Worm (Caenorhabditis elegans) whole organism, L1 larva: ENCODE data around the gene sma-5.

ENCODE experiments used
- C04F5.9 ChIP-seq: sonication (generic microtip); optimal IDR thresholded peaks from 2 replicates; lab custom pipeline; 2016; ENCODE audit warnings: missing genetic modification characterization, missing compliant biosample characterization
- C16A3.4 ChIP-seq: fragments of 150-350 bp; optimal IDR thresholded peaks from 2 replicates; lab custom pipeline; 2014; ENCODE audit warnings: missing biosample characterization, missing genetic modification characterization
- C34B4.2 ChIP-seq: sonication (generic microtip); optimal IDR thresholded peaks from 2 replicates; lab custom pipeline; 2017; ENCODE audit warnings: mild to moderate bottlenecking, missing genetic modification characterization, missing compliant biosample characterization
- Y116A8C.19 ChIP-seq: sonication (generic microtip); optimal IDR thresholded peaks from 2 replicates; lab custom pipeline; 2016; ENCODE audit warnings: missing compliant biosample characterization, missing genetic modification characterization, borderline replicate concordance
- aly-2 ChIP-seq: fragments of 150-350 bp; optimal IDR thresholded peaks from 2 replicates; lab custom pipeline; 2014; ENCODE audit warnings: missing biosample characterization, missing genetic modification characterization
- blmp-1 ChIP-seq: fragments of 150-350 bp; optimal IDR thresholded peaks from 2 replicates; lab custom pipeline; 2014; ENCODE audit warnings: missing biosample characterization, missing genetic modification characterization
- ceh-63 ChIP-seq: fragments of 200-800 bp; sonication (Bioruptor generic); optimal IDR thresholded peaks from 2 replicates; lab custom pipeline; 2018; ENCODE audit warnings: mild to moderate bottlenecking, missing genetic modification characterization, missing compliant biosample characterization
- ceh-82 ChIP-seq, 3 experiments: fragments of 150-350 bp in 1 of 3; sonication (generic microtip) in 2 of 3; optimal IDR thresholded peaks; 2 replicates each; lab custom pipeline; 2014 to 2017; ENCODE audit warnings: missing biosample characterization in 3 of 3, missing genetic modification characterization in 3 of 3
- ceh-90 ChIP-seq: sonication (generic microtip); optimal IDR thresholded peaks from 2 replicates; lab custom pipeline; 2016; ENCODE audit warnings: missing genetic modification characterization, missing compliant biosample characterization
- dpl-1 ChIP-seq, 3 experiments: fragments of 150-350 bp in 2 of 3; sonication (generic microtip) in 1 of 3; optimal IDR thresholded peaks; 2 replicates each; lab custom pipeline; 2014 to 2017; ENCODE audit warnings: missing biosample characterization in 3 of 3, missing genetic modification characterization in 3 of 3, missing genetic modification reagents in 3 of 3
- dsc-1 ChIP-seq: sonication (generic microtip); optimal IDR thresholded peaks from 2 replicates; lab custom pipeline; 2016; ENCODE audit warnings: mild to moderate bottlenecking, missing genetic modification characterization, missing compliant biosample characterization
- efl-1 ChIP-seq, 4 experiments: fragments of 150-350 bp; optimal IDR thresholded peaks in 3 of 4; peaks in 1 of 4; 1 replicate in 1 of 4; 2 replicates in 3 of 4; lab custom pipeline; 2014; ENCODE audit warnings: missing biosample characterization in 2 of 4, missing genetic modification characterization in 2 of 4, missing genetic modification reagents in 2 of 4
- efl-3 ChIP-seq: fragments of 200-800 bp; sonication (Bioruptor generic); optimal IDR thresholded peaks from 2 replicates; lab custom pipeline; 2018; ENCODE audit warnings: mild to moderate bottlenecking, missing genetic modification characterization, missing compliant biosample characterization
- ets-5 ChIP-seq: fragments of 200-800 bp; sonication (Bioruptor generic); IDR thresholded peaks from 2 replicates; pipeline ENCODE4 v1.3.6; 2022; ENCODE audit warnings: missing genetic modification characterization, missing compliant biosample characterization
- fkh-10 ChIP-seq: sonication (generic microtip); optimal IDR thresholded peaks from 2 replicates; lab custom pipeline; 2017; ENCODE audit warnings: missing biosample characterization, missing genetic modification reagents, missing genetic modification characterization
- hlh-17 ChIP-seq: fragments of 200-800 bp; sonication (Bioruptor generic); optimal IDR thresholded peaks from 2 replicates; lab custom pipeline; 2018; ENCODE audit warnings: missing genetic modification characterization, mild to moderate bottlenecking, missing compliant biosample characterization, moderate library complexity, borderline replicate concordance
- irx-1 ChIP-seq: sonication (generic microtip); optimal IDR thresholded peaks from 2 replicates; lab custom pipeline; 2016; ENCODE audit warnings: missing genetic modification characterization, missing compliant biosample characterization
- isw-1 ChIP-seq: fragments of 200-800 bp; sonication (Bioruptor generic); IDR thresholded peaks from 2 replicates; pipeline ENCODE4 v1.3.6; 2022; ENCODE audit warnings: missing genetic modification characterization, missing compliant biosample characterization
- jun-1 ChIP-seq: fragments of 150-350 bp; optimal IDR thresholded peaks from 2 replicates; lab custom pipeline; 2014; ENCODE audit warnings: missing biosample characterization, missing genetic modification reagents, missing genetic modification characterization
- lin-13 ChIP-seq: fragments of 150-350 bp; optimal IDR thresholded peaks from 2 replicates; lab custom pipeline; 2014; ENCODE audit warnings: missing biosample characterization, missing genetic modification reagents, missing genetic modification characterization
- lin-35 ChIP-seq, 2 experiments: fragments of 150-350 bp; optimal IDR thresholded peaks; 2 replicates each; lab custom pipeline; 2014; ENCODE audit warnings: missing biosample characterization in 2 of 2, missing genetic modification characterization in 2 of 2, missing genetic modification reagents in 2 of 2
- mdl-1 ChIP-seq, 2 experiments: fragments of 150-350 bp; optimal IDR thresholded peaks; 2 replicates each; lab custom pipeline; 2014 to 2017; ENCODE audit warnings: missing biosample characterization in 2 of 2, missing genetic modification characterization in 2 of 2, inconsistent platforms in 1 of 2
- mef-2 ChIP-seq: fragments of 150-350 bp; optimal IDR thresholded peaks from 2 replicates; lab custom pipeline; 2014; ENCODE audit warnings: missing biosample characterization, missing genetic modification characterization
- mep-1 ChIP-seq: fragments of 150-350 bp; optimal IDR thresholded peaks from 2 replicates; lab custom pipeline; 2014; ENCODE audit warnings: missing biosample characterization, missing genetic modification characterization
- nhr-237 ChIP-seq: fragments of 150-350 bp; optimal IDR thresholded peaks from 2 replicates; lab custom pipeline; 2014; ENCODE audit warnings: missing biosample characterization, missing genetic modification characterization
- nhr-71 ChIP-seq: sonication (generic microtip); optimal IDR thresholded peaks from 2 replicates; lab custom pipeline; 2016; ENCODE audit warnings: mild to moderate bottlenecking, missing genetic modification characterization, moderate library complexity, missing compliant biosample characterization
- nhr-85 ChIP-seq: sonication (generic microtip); peaks from one replicate; lab custom pipeline; 2016; ENCODE audit warnings: missing genetic modification characterization, inconsistent platforms, missing compliant biosample characterization
- pqm-1 ChIP-seq: sonication (generic microtip); optimal IDR thresholded peaks from 3 replicates; lab custom pipeline; 2017; ENCODE audit warnings: missing biosample characterization, missing genetic modification characterization
- rnt-1 ChIP-seq: sonication (generic microtip); optimal IDR thresholded peaks from 2 replicates; lab custom pipeline; 2016; ENCODE audit warnings: mild to moderate bottlenecking, missing genetic modification characterization, moderate library complexity, missing compliant biosample characterization
- sup-37 ChIP-seq: fragments of 200-800 bp; sonication (Bioruptor generic); optimal IDR thresholded peaks from 2 replicates; lab custom pipeline; 2018; ENCODE audit warnings: mild to moderate bottlenecking, missing genetic modification characterization, missing compliant biosample characterization
- unc-62 ChIP-seq: fragments of 150-350 bp; optimal IDR thresholded peaks from 2 replicates; lab custom pipeline; 2014; ENCODE audit warnings: missing biosample characterization, missing genetic modification reagents, missing genetic modification characterization
- unc-98 ChIP-seq: fragments of 200-800 bp; sonication (Bioruptor generic); IDR thresholded peaks from 2 replicates; pipeline ENCODE4 v1.3.6; 2022; ENCODE audit warnings: missing genetic modification characterization, missing compliant biosample characterization
- xbp-1 ChIP-seq: sonication (generic microtip); optimal IDR thresholded peaks from 2 replicates; lab custom pipeline; 2016; ENCODE audit warnings: missing genetic modification characterization, missing compliant biosample characterization
- ztf-11 ChIP-seq, 2 experiments: sonication (generic microtip); optimal IDR thresholded peaks; 2 replicates each; lab custom pipeline; 2016 to 2017; ENCODE audit warnings: missing genetic modification characterization in 2 of 2, missing biosample characterization in 1 of 2, missing compliant biosample characterization in 1 of 2
- ztf-4 ChIP-seq: fragments of 150-350 bp; optimal IDR thresholded peaks from 2 replicates; lab custom pipeline; 2014; ENCODE audit warnings: missing biosample characterization, missing genetic modification characterization

The sma-5 gene

ce11 chrX:11992246-11992645 lies 13.1 kb downstream of the sma-5 start:
- TF ChIP-seq isw-1 (GFP tag; lab: Robert Waterston, UW) = no peak
- no peak for TF ChIP-seq ets-5 (GFP tag; lab: Robert Waterston, UW)
- TF ChIP-seq aly-2 (tag; lab: Kevin White, UChicago) = no peak
- no peak for TF ChIP-seq mef-2 (tag; lab: Kevin White, UChicago)
- TF ChIP-seq C16A3.4 (tag; lab: Kevin White, UChicago) = no peak
- TF ChIP-seq fkh-10 (GFP tag; lab: Kevin White, UChicago) = no peak
- TF ChIP-seq unc-62 = no peak

- TF ChIP-seq efl-1 (optimal IDR thresholded peaks at IDR 0.05; lab: Kevin White, UChicago) (peak; percentile 37 to 56), efl-1 (GFP tag; optimal IDR thresholded peaks at IDR 0.05 in 1 of 2; lab: Kevin White, UChicago) (peak; percentile 28 to 33), nhr-71 (no peak), C16A3.4 (tag; lab: Kevin White, UChicago) (no peak), irx-1 (tag; lab: Kevin White, UChicago) (no peak), lin-13 (GFP tag; lab: Kevin White, UChicago) (no peak), nhr-85 (no peak), lin-35 (GFP tag; optimal IDR thresholded peaks at IDR 0.05; lab: Kevin White, UChicago) (no peak), dpl-1 (GFP tag; optimal IDR thresholded peaks at IDR 0.05; lab: Kevin White, UChicago) (peak in 1 of 3 experiments; percentile 41), pqm-1 (no peak), mdl-1 (tag; optimal IDR thresholded peaks at IDR 0.05; lab: Kevin White, UChicago) (no peak), jun-1 (tag; lab: Kevin White, UChicago) (no peak), efl-3 (no peak), unc-98 (GFP tag; lab: Robert Waterston, UW) (no peak), ceh-82 (tag; optimal IDR thresholded peaks at IDR 0.05; lab: Kevin White, UChicago) (no peak), rnt-1 (tag; lab: Kevin White, UChicago) (peak; percentile 15), fkh-10 (GFP tag; lab: Kevin White, UChicago) (no peak), dsc-1 (tag; lab: Kevin White, UChicago) (peak; percentile 47), hlh-17 (no peak)
- TF ChIP-seq, all 84 proteins: peak for 4
Observed at ce11 chrX:11987900-11988364, 17.4 kb downstream of the sma-5 start, which contains the start of gene C49F5.6. Gene C49F5.6 (plus strand): TSS chrX:11988314.

- TF ChIP-seq ztf-4 = no peak
- TF ChIP-seq blmp-1 = no peak
- no peak for TF ChIP-seq nhr-71
- no peak for TF ChIP-seq mep-1 (tag; lab: Kevin White, UChicago)
Observed at ce11 chrX:11985887-11986286, 19.5 kb downstream of the sma-5 start, which contains the start of gene C49F5.5. Gene C49F5.5 (plus strand): TSS chrX:11986187.

- TF ChIP-seq Y116A8C.19 (no peak), C34B4.2 (no peak), ceh-90 (tag; lab: Kevin White, UChicago) (no peak), lin-35 (GFP tag; optimal IDR thresholded peaks at IDR 0.05; lab: Kevin White, UChicago) (no peak), ztf-11 (tag; optimal IDR thresholded peaks at IDR 0.05; lab: Kevin White, UChicago) (no peak), sup-37 (GFP tag; lab: Kevin White, UChicago) (no peak), pqm-1 (no peak), ceh-63 (GFP tag; lab: Kevin White, UChicago) (no peak), nhr-237 (tag; lab: Kevin White, UChicago) (no peak), mef-2 (tag; lab: Kevin White, UChicago) (no peak), xbp-1 (tag; lab: Kevin White, UChicago) (no peak), unc-62 (no peak), C04F5.9 (no peak), ets-5 (GFP tag; lab: Robert Waterston, UW) (no peak)
Observed at ce11 chrX:11983576-11984061, 21.7 kb downstream of the sma-5 start, which contains the start of gene C49F5.3. Gene C49F5.3 (minus strand): TSS chrX:11983626.
